Fruit fly (Drosophila melanogaster) whole organism, embryonic: ENCODE results near the gene brm.

Experiments
- Aef1 ChIP-seq: fragments of 200-800 bp; sonication (Bioruptor generic); IDR thresholded peaks from 3 replicates; pipeline ENCODE4 v1.3.6; 2022; ENCODE audit warnings: missing biosample characterization, missing genetic modification characterization
- CG14710 ChIP-seq: fragments of 200-800 bp; sonication (Bioruptor generic); optimal IDR thresholded peaks from 3 replicates; lab custom pipeline; 2019; ENCODE audit warnings: missing biosample characterization, mild to moderate bottlenecking, missing genetic modification characterization, moderate library complexity
- CG15514 ChIP-seq: fragments of 200-800 bp; sonication (Bioruptor generic); optimal IDR thresholded peaks from 3 replicates; lab custom pipeline; 2017; ENCODE audit warnings: missing biosample characterization, missing genetic modification characterization, mild to moderate bottlenecking, moderate library complexity, missing genetic modification reagents
- CG15696 ChIP-seq: fragments of 200-800 bp; sonication (Bioruptor generic); optimal IDR thresholded peaks from 2 replicates; lab custom pipeline; 2019; ENCODE audit warnings: missing biosample characterization, mild to moderate bottlenecking, missing genetic modification characterization, moderate library complexity
- CG1603 ChIP-seq: fragments of 200-800 bp; sonication (Bioruptor generic); optimal IDR thresholded peaks from 2 replicates; lab custom pipeline; 2019; ENCODE audit warnings: missing biosample characterization, mild to moderate bottlenecking, missing genetic modification characterization, moderate library complexity
- CG16863 ChIP-seq: fragments of 200-800 bp; sonication (Bioruptor generic); optimal IDR thresholded peaks from 3 replicates; lab custom pipeline; 2016; ENCODE audit warnings: missing biosample characterization, missing genetic modification characterization
- CG18011 ChIP-seq: fragments of 200-800 bp; sonication (Bioruptor generic); optimal IDR thresholded peaks from 2 replicates; lab custom pipeline; 2017; ENCODE audit warnings: missing biosample characterization, missing genetic modification characterization, mild to moderate bottlenecking, moderate library complexity, missing genotype
- CG2116 ChIP-seq: fragments of 200-800 bp; sonication (Bioruptor generic); optimal IDR thresholded peaks from 3 replicates; lab custom pipeline; 2018; ENCODE audit warnings: missing biosample characterization, mild to moderate bottlenecking, missing genetic modification characterization
- CG2678 ChIP-seq: fragments of 200-800 bp; sonication (Bioruptor generic); optimal IDR thresholded peaks from 3 replicates; lab custom pipeline; 2019; ENCODE audit warnings: missing biosample characterization, mild to moderate bottlenecking, missing genetic modification characterization, moderate library complexity
- CG30020 ChIP-seq: fragments of 200-800 bp; optimal IDR thresholded peaks from 2 replicates; lab custom pipeline; 2019; ENCODE audit warnings: missing biosample characterization, mild to moderate bottlenecking, missing genetic modification characterization, moderate library complexity
- CG4820 ChIP-seq: fragments of 200-800 bp; sonication (Bioruptor generic); optimal IDR thresholded peaks from 3 replicates; lab custom pipeline; 2016; ENCODE audit warnings: missing biosample characterization, missing genetic modification characterization
- CG6765 ChIP-seq: fragments of 200-800 bp; sonication (Bioruptor generic); optimal IDR thresholded peaks from 3 replicates; lab custom pipeline; 2017; ENCODE audit warnings: missing biosample characterization, mild to moderate bottlenecking, missing genetic modification characterization
- CG6854 ChIP-seq: fragments of 200-800 bp; sonication (Bioruptor generic); optimal IDR thresholded peaks from 3 replicates; lab custom pipeline; 2017; ENCODE audit warnings: missing biosample characterization, mild to moderate bottlenecking, missing genetic modification characterization
- CG8924 ChIP-seq: fragments of 200-800 bp; optimal IDR thresholded peaks from 3 replicates; lab custom pipeline; 2019; ENCODE audit warnings: missing biosample characterization, mild to moderate bottlenecking, missing genetic modification characterization, moderate library complexity
- CG9609 ChIP-seq: fragments of 200-800 bp; sonication (Bioruptor generic); optimal IDR thresholded peaks from 3 replicates; lab custom pipeline; 2016; ENCODE audit warnings: missing biosample characterization, missing genetic modification characterization
- CkIIα-i1 ChIP-seq: fragments of 200-800 bp; sonication (Bioruptor generic); IDR thresholded peaks from 2 replicates; pipeline ENCODE4 v1.3.6; 2022; ENCODE audit warnings: missing biosample characterization, missing genetic modification characterization
- CoRest ChIP-seq: fragments of 200-800 bp; sonication (Bioruptor generic); optimal IDR thresholded peaks from 3 replicates; lab custom pipeline; 2018; ENCODE audit warnings: missing biosample characterization, mild to moderate bottlenecking, missing genetic modification characterization, moderate library complexity
- Dek ChIP-seq: fragments of 200-800 bp; sonication (Bioruptor generic); optimal IDR thresholded peaks from 3 replicates; lab custom pipeline; 2019; ENCODE audit warnings: missing biosample characterization, mild to moderate bottlenecking, missing genetic modification characterization, moderate library complexity
- Dip2 ChIP-seq: fragments of 200-800 bp; sonication (Bioruptor generic); IDR thresholded peaks from 2 replicates; pipeline ENCODE4 v1.3.6; 2022; ENCODE audit warnings: missing biosample characterization, missing genetic modification characterization
- Doc2 ChIP-seq: fragments of 200-800 bp; sonication (Bioruptor generic); IDR thresholded peaks from 2 replicates; pipeline ENCODE4 v1.3.6; 2022; ENCODE audit warnings: missing biosample characterization, missing genetic modification characterization
- Doc3 ChIP-seq: fragments of 200-800 bp; sonication (Bioruptor generic); IDR thresholded peaks from 3 replicates; pipeline ENCODE4 v1.3.6; 2022; ENCODE audit warnings: missing biosample characterization, missing genetic modification characterization; ENCODE audit not compliant: partially characterized antibody
- Dp ChIP-seq: fragments of 200-800 bp; sonication (Bioruptor generic); optimal IDR thresholded peaks from 2 replicates; lab custom pipeline; 2018; ENCODE audit warnings: missing biosample characterization, mild to moderate bottlenecking, missing genetic modification characterization, moderate library complexity
- Drgx ChIP-seq: fragments of 200-800 bp; sonication (Bioruptor generic); IDR thresholded peaks from 2 replicates; pipeline ENCODE4 v1.3.6; 2022; ENCODE audit warnings: missing biosample characterization, missing genetic modification characterization
- E2f2 ChIP-seq: fragments of 200-800 bp; sonication (Bioruptor generic); IDR thresholded peaks from 2 replicates; pipeline ENCODE4 v1.3.6; 2022; ENCODE audit warnings: missing biosample characterization, missing genetic modification characterization
- Ets97D ChIP-seq: fragments of 200-800 bp; sonication (Bioruptor generic); optimal IDR thresholded peaks from 3 replicates; lab custom pipeline; 2016; ENCODE audit warnings: missing biosample characterization, missing genetic modification characterization
- Fer1 ChIP-seq: fragments of 200-800 bp; sonication (Bioruptor generic); optimal IDR thresholded peaks from 2 replicates; lab custom pipeline; 2017; ENCODE audit warnings: missing biosample characterization, mild to moderate bottlenecking, missing genetic modification characterization
- HLH54F ChIP-seq: fragments of 200-800 bp; sonication (Bioruptor generic); optimal IDR thresholded peaks from 3 replicates; lab custom pipeline; 2016; ENCODE audit warnings: missing biosample characterization, missing genetic modification characterization
- MESR4 ChIP-seq: fragments of 200-800 bp; sonication (Bioruptor generic); optimal IDR thresholded peaks from 2 replicates; lab custom pipeline; 2018; ENCODE audit warnings: missing biosample characterization, mild to moderate bottlenecking, missing genetic modification characterization, moderate library complexity
- NC2β ChIP-seq: fragments of 200-800 bp; sonication (Bioruptor generic); optimal IDR thresholded peaks from 2 replicates; lab custom pipeline; 2016; ENCODE audit warnings: missing biosample characterization, missing genetic modification characterization
- Neu2 ChIP-seq: fragments of 200-800 bp; sonication (Bioruptor generic); optimal IDR thresholded peaks from 3 replicates; lab custom pipeline; 2016; ENCODE audit warnings: missing biosample characterization, missing genetic modification characterization, borderline replicate concordance
- PHDP ChIP-seq: fragments of 200-800 bp; sonication (Bioruptor generic); optimal IDR thresholded peaks from 3 replicates; lab custom pipeline; 2018; ENCODE audit warnings: missing biosample characterization, mild to moderate bottlenecking, missing genetic modification characterization, moderate library complexity
- Ptx1 ChIP-seq: fragments of 200-800 bp; sonication (Bioruptor generic); IDR thresholded peaks from 2 replicates; pipeline ENCODE4 v1.3.6; 2022; ENCODE audit warnings: missing biosample characterization, missing genetic modification characterization
- Sin3A ChIP-seq: fragments of >200 bp; optimal IDR thresholded peaks from 2 replicates; lab custom pipeline; 2018
- Sry-δ ChIP-seq: fragments of 200-800 bp; sonication (Bioruptor generic); optimal IDR thresholded peaks from 2 replicates; lab custom pipeline; 2016; ENCODE audit warnings: missing biosample characterization, missing genetic modification characterization
- Xrp1 ChIP-seq: fragments of 200-800 bp; sonication (Bioruptor generic); IDR thresholded peaks from 2 replicates; pipeline ENCODE4 v1.3.6; 2022; ENCODE audit warnings: missing biosample characterization, missing genetic modification characterization
- YL-1 ChIP-seq: fragments of 200-800 bp; sonication (Bioruptor generic); optimal IDR thresholded peaks from 3 replicates; lab custom pipeline; 2017; ENCODE audit warnings: missing biosample characterization, mild to moderate bottlenecking, missing genetic modification characterization
- cas ChIP-seq: fragments of 200-800 bp; sonication (Bioruptor generic); IDR thresholded peaks from 2 replicates; pipeline ENCODE4 v1.3.6; 2022; ENCODE audit warnings: missing biosample characterization, missing genetic modification characterization
- caup ChIP-seq: fragments of 200-800 bp; sonication (Bioruptor generic); optimal IDR thresholded peaks from 3 replicates; lab custom pipeline; 2017; ENCODE audit warnings: missing biosample characterization, mild to moderate bottlenecking, missing genetic modification characterization, moderate library complexity; ENCODE audit not compliant: severe bottlenecking
- cg ChIP-seq: fragments of 200-800 bp; sonication (Bioruptor generic); optimal IDR thresholded peaks from 3 replicates; lab custom pipeline; 2019; ENCODE audit warnings: missing biosample characterization, mild to moderate bottlenecking, missing genetic modification characterization, moderate library complexity
- ems ChIP-seq: fragments of 200-800 bp; sonication (Bioruptor generic); optimal IDR thresholded peaks from 3 replicates; lab custom pipeline; 2016; ENCODE audit warnings: missing biosample characterization, missing genetic modification characterization
- nmo ChIP-seq: fragments of 200-800 bp; sonication (Bioruptor generic); optimal IDR thresholded peaks from 2 replicates; lab custom pipeline; 2018; ENCODE audit warnings: missing biosample characterization, mild to moderate bottlenecking, missing genetic modification characterization, moderate library complexity
- nom ChIP-seq: fragments of 200-800 bp; sonication (Bioruptor generic); optimal IDR thresholded peaks from 2 replicates; lab custom pipeline; 2017; ENCODE audit warnings: missing biosample characterization, missing genetic modification characterization, mild to moderate bottlenecking, moderate library complexity, missing genetic modification reagents
- pb ChIP-seq: fragments of 200-800 bp; sonication (Bioruptor generic); optimal IDR thresholded peaks from 3 replicates; lab custom pipeline; 2016; ENCODE audit warnings: missing biosample characterization, missing genetic modification characterization
- pita ChIP-seq: fragments of 200-800 bp; sonication (Bioruptor generic); optimal IDR thresholded peaks from 2 replicates; lab custom pipeline; 2017; ENCODE audit warnings: missing biosample characterization, mild to moderate bottlenecking, missing genetic modification characterization
- pum ChIP-seq: fragments of 200-800 bp; sonication (Bioruptor generic); optimal IDR thresholded peaks from 2 replicates; lab custom pipeline; 2016; ENCODE audit warnings: missing biosample characterization, missing genetic modification characterization
- scrt ChIP-seq: fragments of 200-800 bp; sonication (Bioruptor generic); optimal IDR thresholded peaks from 2 replicates; lab custom pipeline; 2018; ENCODE audit warnings: missing biosample characterization, mild to moderate bottlenecking, missing genetic modification characterization, moderate library complexity
- slbo ChIP-seq: fragments of 200-800 bp; sonication (Bioruptor generic); IDR thresholded peaks from 2 replicates; pipeline ENCODE4 v1.3.6; 2022; ENCODE audit warnings: missing biosample characterization, missing genetic modification characterization
- sug ChIP-seq: fragments of 200-800 bp; optimal IDR thresholded peaks from 2 replicates; lab custom pipeline; 2019; ENCODE audit warnings: missing biosample characterization, mild to moderate bottlenecking, missing genetic modification characterization, moderate library complexity
- tio ChIP-seq: fragments of 200-800 bp; sonication (Bioruptor generic); optimal IDR thresholded peaks from 2 replicates; lab custom pipeline; 2017; ENCODE audit warnings: missing biosample characterization, missing genetic modification characterization, inconsistent platforms
- tup ChIP-seq: fragments of 200-800 bp; sonication (Bioruptor generic); optimal IDR thresholded peaks from 2 replicates; lab custom pipeline; 2016; ENCODE audit warnings: missing biosample characterization, mild to moderate bottlenecking, missing genetic modification characterization, moderate library complexity

brm gene

dm6 chr3L:15954784-15955427 lies 27.8 kb downstream of the brm start, which contains the start of the genes Pka-C3 and GXIVsPLA2 (continued):
- TF ChIP-seq CG6765 (GFP tag; lab: Kevin White, UChicago) (no peak), CG18011 (GFP tag; lab: Kevin White, UChicago) (no peak), sug (peak; percentile 27), CkIIα-i1 (GFP tag; lab: Robert Waterston, UW) (no peak), pita (GFP tag; lab: Kevin White, UChicago) (peak; percentile 29), tup (GFP tag; lab: Kevin White, UChicago) (no peak), CG15514 (GFP tag; lab: Kevin White, UChicago) (peak; percentile 24), YL-1 (GFP tag; lab: Kevin White, UChicago) (peak; percentile 40), CG1603 (no peak), tio (GFP tag; lab: Kevin White, UChicago) (no peak), CoRest (tag; lab: Kevin White, UChicago) (peak; percentile 44), slbo (GFP tag; lab: Robert Waterston, UW) (no peak), Ptx1 (GFP tag; lab: Robert Waterston, UW) (no peak), nmo (GFP tag; lab: Kevin White, UChicago) (peak; percentile 27), Xrp1 (GFP tag; lab: Robert Waterston, UW) (no peak), PHDP (tag; lab: Kevin White, UChicago) (peak; percentile 14), CG14710 (tag; lab: Kevin White, UChicago) (peak; percentile 56), Dip2 (peak; percentile 95), CG2678 (tag; lab: Kevin White, UChicago) (peak; percentile 30), CG4820 (GFP tag; lab: Kevin White, UChicago) (no peak), Dek (tag; lab: Kevin White, UChicago) (peak; percentile 25), CG15696 (tag; lab: Kevin White, UChicago) (peak; percentile 19), E2f2 (GFP tag; lab: Robert Waterston, UW) (peak; percentile 91), CG9609 (GFP tag; lab: Kevin White, UChicago) (no peak), nom (GFP tag; lab: Kevin White, UChicago) (no peak), Fer1 (peak; percentile 38), Doc3 (no peak), scrt (GFP tag; lab: Kevin White, UChicago) (no peak), Doc2 (GFP tag; lab: Robert Waterston, UW) (no peak), ems (GFP tag; lab: Kevin White, UChicago) (no peak), CG30020 (peak; percentile 36), CG6854 (GFP tag; lab: Kevin White, UChicago) (no peak), pb (GFP tag; lab: Kevin White, UChicago) (no peak), CG8924 (tag; lab: Kevin White, UChicago) (peak; percentile 32), CG2116 (peak; percentile 55), Aef1 (GFP tag; lab: Robert Waterston, UW) (no peak), HLH54F (no peak), caup (GFP tag; lab: Kevin White, UChicago) (no peak), Dp (GFP tag; lab: Kevin White, UChicago) (peak; percentile 88), Drgx (GFP tag; lab: Robert Waterston, UW) (no peak), MESR4 (GFP tag; lab: Kevin White, UChicago) (peak; percentile 72), pum (GFP tag; lab: Kevin White, UChicago) (no peak), NC2β (GFP tag; lab: Kevin White, UChicago) (no peak), Ets97D (GFP tag; lab: Kevin White, UChicago) (peak; percentile 25), CG16863 (GFP tag; lab: Kevin White, UChicago) (no peak), Sin3A (no peak), Neu2 (GFP tag; lab: Kevin White, UChicago) (no peak), Sry-δ (GFP tag; lab: Kevin White, UChicago) (no peak), cas (GFP tag; lab: Robert Waterston, UW) (no peak), cg (GFP tag; lab: Kevin White, UChicago) (peak; percentile 62)
